Fruit fly (Drosophila melanogaster): Measurements from ENCODE around the gene Cipc.

- no peak for TF ChIP-seq tai (GFP tag; optimal IDR thresholded peaks at IDR 0.05)
- TF ChIP-seq Hnf4 (GFP tag; optimal IDR thresholded peaks at IDR 0.05): peak; percentile 18
- TF ChIP-seq fru (GFP tag; optimal IDR thresholded peaks at IDR 0.05): no peak
- no peak for TF ChIP-seq dl (GFP tag; optimal IDR thresholded peaks at IDR 0.05; ENCODE audit: insufficient read depth in 1 of 2, partially characterized antibody in 2 of 2)
- no peak for TF ChIP-seq h (GFP tag; optimal IDR thresholded peaks at IDR 0.05)
- no peak for TF ChIP-seq woc (GFP tag; optimal IDR thresholded peaks at IDR 0.05)
- TF ChIP-seq dmrt93B (GFP tag; optimal IDR thresholded peaks at IDR 0.05): no peak
- TF ChIP-seq psq (GFP tag; optimal IDR thresholded peaks at IDR 0.05): peak; percentile 5
- no peak for TF ChIP-seq N (GFP tag; optimal IDR thresholded peaks at IDR 0.05)
- peak; percentile 20 for TF ChIP-seq sv (GFP tag; optimal IDR thresholded peaks at IDR 0.05)
- TF ChIP-seq Mio (GFP tag; optimal IDR thresholded peaks at IDR 0.05): no peak
Measured at dm6 chr3R:26121785-26122184, 15.1 kb downstream of the Cipc start.

Measured in whole organism, wandering third instar larva.